Fruit fly (Drosophila melanogaster) whole organism: Measurements from ENCODE around the gene CG14883.

Source experiments
- CG8478 ChIP-seq: fragments of >200 bp; optimal IDR thresholded peaks from 2 replicates; lab custom pipeline; 2018; ENCODE audit warnings: inconsistent platforms
- EcR ChIP-seq, 2 experiments: fragments of >200 bp; optimal IDR thresholded peaks; 2 replicates each; lab custom pipeline; 2017; ENCODE audit warnings: missing biosample characterization in 2 of 2, missing genetic modification characterization in 2 of 2, missing genetic modification reagents in 2 of 2
- usp ChIP-seq: fragments of >200 bp; optimal IDR thresholded peaks from 2 replicates; lab custom pipeline; 2017; ENCODE audit warnings: missing biosample characterization, missing genetic modification characterization, mixed read lengths

- TF ChIP-seq usp (no peak), EcR (GFP tag; optimal IDR thresholded peaks at IDR 0.05; lab: Kevin White, UChicago) (no peak), CG8478 (lab: Kevin White, UChicago) (no peak)
These were observed at the start of gene CG14883 for dm6 chr3R:16455875-16456274.
